Fruit fly (Drosophila melanogaster): ENCODE data around the gene nan.

nan gene

DNA sequence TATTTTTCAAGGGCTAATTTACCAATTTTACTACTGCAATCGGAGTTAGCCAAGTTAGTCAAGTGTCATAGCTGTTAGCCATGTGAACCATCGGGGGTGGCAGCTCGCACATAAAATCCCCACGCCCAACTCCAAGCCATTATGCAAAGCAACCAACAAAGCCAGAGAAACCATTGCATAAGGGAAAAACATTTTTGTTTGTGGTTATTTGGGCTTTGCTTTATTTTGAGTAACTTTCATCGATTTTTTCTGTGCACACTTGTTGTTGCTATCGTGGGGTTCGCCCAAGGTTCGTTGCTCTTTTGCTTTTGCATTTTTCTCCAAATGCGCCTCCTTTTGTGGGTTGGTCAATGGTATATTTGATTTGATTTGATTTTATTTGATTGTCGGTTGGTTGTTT, 8.8 kb upstream of the nan start:
- TF ChIP-seq Hr96 (GFP tag; optimal IDR thresholded peaks at IDR 0.05) (no peak), Mnt (GFP tag; optimal IDR thresholded peaks at IDR 0.05) (no peak), CG7101 (tag; optimal IDR thresholded peaks at IDR 0.05) (no peak), Crg-1 (GFP tag; optimal IDR thresholded peaks at IDR 0.05) (no peak), CG12768 (GFP tag; optimal IDR thresholded peaks at IDR 0.05) (no peak), Clk (GFP tag; optimal IDR thresholded peaks at IDR 0.05) (no peak), CG5204 (GFP tag; optimal IDR thresholded peaks at IDR 0.05) (no peak), pad (GFP tag; optimal IDR thresholded peaks at IDR 0.05) (no peak)

DNA sequence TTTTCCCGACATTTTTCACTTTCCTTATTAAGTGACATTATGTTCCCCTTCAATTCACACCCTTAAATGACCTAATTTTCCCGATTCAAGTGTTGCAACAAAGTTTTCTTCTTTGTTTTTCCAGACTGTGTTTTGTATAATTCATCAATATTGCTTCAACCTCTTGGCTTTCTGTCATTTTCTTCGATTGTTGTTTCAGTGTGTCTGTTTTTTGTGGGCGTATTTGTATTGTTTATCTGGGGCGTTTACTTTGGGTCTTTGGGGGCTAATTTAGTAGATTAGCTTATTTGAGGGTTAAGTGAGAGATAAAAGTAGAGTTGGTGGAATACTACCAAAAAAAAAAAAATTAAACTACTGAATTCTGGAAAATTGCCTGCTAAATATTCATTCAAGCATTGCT, 6.3 kb upstream of the nan start:
- TF ChIP-seq CG12768 (GFP tag; optimal IDR thresholded peaks at IDR 0.05), result no peak
- no peak for TF ChIP-seq cnc (optimal IDR thresholded peaks at IDR 0.05)
- TF ChIP-seq cic (GFP tag; optimal IDR thresholded peaks at IDR 0.05), result no peak
- TF ChIP-seq Clk (GFP tag; optimal IDR thresholded peaks at IDR 0.05), result no peak
- no peak for TF ChIP-seq bab1 (GFP tag; optimal IDR thresholded peaks at IDR 0.05)
- TF ChIP-seq kay (GFP tag; ENCODE audit: borderline replicate concordance), result no peak
- no peak for TF ChIP-seq CG7101 (tag; optimal IDR thresholded peaks at IDR 0.05)
- TF ChIP-seq CG33017 (tag; optimal IDR thresholded peaks at IDR 0.05), result no peak
- TF ChIP-seq CG11617 (GFP tag; optimal IDR thresholded peaks at IDR 0.05), result no peak
- no peak for TF ChIP-seq Mnt (GFP tag; optimal IDR thresholded peaks at IDR 0.05)
- no peak for TF ChIP-seq CG1620 (GFP tag; optimal IDR thresholded peaks at IDR 0.05)
- no peak for TF ChIP-seq CG14711 (tag; optimal IDR thresholded peaks at IDR 0.05)
- no peak for TF ChIP-seq toe (GFP tag; optimal IDR thresholded peaks at IDR 0.05)
- TF ChIP-seq pad (GFP tag; optimal IDR thresholded peaks at IDR 0.05), result no peak
- TF ChIP-seq ovo (GFP tag; optimal IDR thresholded peaks at IDR 0.05), result no peak
- no peak for TF ChIP-seq CG7045 (GFP tag; optimal IDR thresholded peaks at IDR 0.05)
- no peak for TF ChIP-seq CG5204 (GFP tag; optimal IDR thresholded peaks at IDR 0.05)
- no peak for TF ChIP-seq Crg-1 (GFP tag; optimal IDR thresholded peaks at IDR 0.05)
- no peak for TF ChIP-seq Hr96 (GFP tag; optimal IDR thresholded peaks at IDR 0.05)
- TF ChIP-seq tj (GFP tag; optimal IDR thresholded peaks at IDR 0.05), result no peak

DNA sequence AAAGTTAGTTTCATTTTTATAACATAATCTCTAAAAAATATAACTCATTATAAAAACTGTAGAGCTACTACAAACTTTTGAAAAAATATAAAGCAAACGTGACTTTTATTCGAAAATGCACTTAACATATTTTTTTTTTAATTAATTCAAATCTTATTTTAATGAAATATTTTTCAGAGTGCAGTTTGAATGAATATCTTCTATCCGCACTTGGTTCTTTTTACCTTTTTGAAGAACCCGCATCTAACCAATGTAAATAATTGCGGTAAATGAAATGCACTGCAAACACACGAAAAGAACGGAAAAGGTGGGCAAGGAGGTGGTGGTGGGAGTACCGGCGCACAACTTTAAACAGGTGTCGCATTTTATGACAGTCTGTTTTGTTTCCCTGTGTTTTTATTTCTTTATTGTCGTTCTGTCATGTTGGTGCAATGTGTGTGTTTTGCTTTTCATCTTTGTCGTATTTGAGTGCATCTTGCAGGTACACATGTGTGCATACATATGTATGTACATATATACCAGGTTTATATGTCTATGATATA, 4.6 kb upstream of the nan start:
- TF ChIP-seq CG7045 (GFP tag; optimal IDR thresholded peaks at IDR 0.05) (peak; percentile 17), tj (GFP tag; optimal IDR thresholded peaks at IDR 0.05) (no peak), CG12768 (GFP tag; optimal IDR thresholded peaks at IDR 0.05) (peak; percentile 0), kay (GFP tag; ENCODE audit: borderline replicate concordance) (peak; percentile 63)

DNA sequence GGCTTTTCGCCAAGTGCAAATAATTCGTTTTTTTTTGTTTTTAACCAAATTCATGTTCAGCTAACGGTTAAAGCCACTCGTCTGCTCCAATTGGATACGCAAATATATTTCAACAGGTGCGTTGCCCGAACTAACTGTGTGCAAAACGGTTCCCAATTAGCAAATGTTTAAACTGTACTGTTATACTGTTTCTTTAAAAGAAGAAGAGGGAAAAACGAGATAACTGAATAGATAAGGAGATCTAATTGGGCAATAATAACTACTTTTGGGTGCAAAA, 2.0 kb upstream of the nan start:
- no peak for TF ChIP-seq CG11617 (GFP tag; optimal IDR thresholded peaks at IDR 0.05)
- TF ChIP-seq Hr96 (GFP tag; optimal IDR thresholded peaks at IDR 0.05), result no peak
- no peak for TF ChIP-seq Crg-1 (GFP tag; optimal IDR thresholded peaks at IDR 0.05)
- TF ChIP-seq toe (GFP tag; optimal IDR thresholded peaks at IDR 0.05), result no peak
- no peak for TF ChIP-seq CG7101 (tag; optimal IDR thresholded peaks at IDR 0.05)
- no peak for TF ChIP-seq CG5204 (GFP tag; optimal IDR thresholded peaks at IDR 0.05)

DNA sequence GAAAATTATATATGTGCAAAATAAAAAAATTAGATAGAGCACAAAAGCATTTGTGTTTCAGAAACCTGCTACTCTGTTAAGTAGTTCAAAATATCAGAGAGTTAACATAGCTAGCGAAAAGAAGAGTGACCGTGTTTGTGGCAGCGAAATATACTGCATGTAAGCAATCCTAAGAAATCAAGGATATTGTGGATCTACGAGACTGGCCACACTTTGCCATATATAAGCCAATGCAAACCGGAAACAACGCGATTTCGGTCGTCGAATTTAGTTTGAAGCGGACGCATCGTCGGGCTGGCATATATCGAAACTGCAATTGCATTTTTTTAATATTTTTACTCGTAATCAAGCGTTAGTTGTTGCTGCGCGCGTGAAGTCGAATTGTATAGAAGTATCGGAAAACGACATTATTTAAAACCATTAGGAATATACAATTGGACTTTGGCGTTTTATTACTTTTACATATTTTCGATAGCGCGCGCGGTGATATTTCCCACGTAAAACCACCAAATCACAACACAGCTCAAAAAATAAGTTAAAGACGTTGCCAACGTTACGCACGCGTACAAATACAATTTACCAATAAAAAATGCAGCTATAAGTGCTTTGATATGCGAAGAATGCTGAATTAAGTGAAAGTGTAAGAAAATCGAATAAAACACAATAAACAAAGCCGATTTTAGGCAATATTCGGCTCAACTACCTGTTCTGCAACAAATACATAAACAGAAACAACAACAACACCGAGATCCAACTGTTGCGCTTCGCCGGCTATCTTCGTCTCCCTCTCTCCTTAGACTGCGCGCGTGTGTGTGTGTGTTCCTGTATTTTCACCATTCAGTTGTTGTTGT, 1.4 kb upstream of the nan start, which contains the start of gene nuf:
Gene nuf (plus strand): TSS at position 246 of the 851 bp plus-strand sequence.
- TF ChIP-seq CG12768 (GFP tag; optimal IDR thresholded peaks at IDR 0.05) (no peak), cic (GFP tag; optimal IDR thresholded peaks at IDR 0.05) (no peak), Hr96 (GFP tag; optimal IDR thresholded peaks at IDR 0.05) (peak; percentile 11), cnc (optimal IDR thresholded peaks at IDR 0.05) (no peak), tj (GFP tag; optimal IDR thresholded peaks at IDR 0.05) (peak; percentile 50), pad (GFP tag; optimal IDR thresholded peaks at IDR 0.05) (no peak), Mnt (GFP tag; optimal IDR thresholded peaks at IDR 0.05) (peak; percentile 19), toe (GFP tag; optimal IDR thresholded peaks at IDR 0.05) (peak; percentile 32), CG14711 (tag; optimal IDR thresholded peaks at IDR 0.05) (no peak), Clk (GFP tag; optimal IDR thresholded peaks at IDR 0.05) (no peak), CG5204 (GFP tag; optimal IDR thresholded peaks at IDR 0.05) (no peak), bab1 (GFP tag; optimal IDR thresholded peaks at IDR 0.05) (peak; percentile 76), CG7045 (GFP tag; optimal IDR thresholded peaks at IDR 0.05) (no peak), CG33017 (tag; optimal IDR thresholded peaks at IDR 0.05) (peak; percentile 25), CG11617 (GFP tag; optimal IDR thresholded peaks at IDR 0.05) (peak; percentile 56), CG7101 (tag; optimal IDR thresholded peaks at IDR 0.05) (peak; percentile 33), kay (GFP tag; ENCODE audit: borderline replicate concordance) (no peak), CG1620 (GFP tag; optimal IDR thresholded peaks at IDR 0.05) (no peak), Crg-1 (GFP tag; optimal IDR thresholded peaks at IDR 0.05) (no peak), ovo (GFP tag; optimal IDR thresholded peaks at IDR 0.05) (peak; percentile 62)

DNA sequence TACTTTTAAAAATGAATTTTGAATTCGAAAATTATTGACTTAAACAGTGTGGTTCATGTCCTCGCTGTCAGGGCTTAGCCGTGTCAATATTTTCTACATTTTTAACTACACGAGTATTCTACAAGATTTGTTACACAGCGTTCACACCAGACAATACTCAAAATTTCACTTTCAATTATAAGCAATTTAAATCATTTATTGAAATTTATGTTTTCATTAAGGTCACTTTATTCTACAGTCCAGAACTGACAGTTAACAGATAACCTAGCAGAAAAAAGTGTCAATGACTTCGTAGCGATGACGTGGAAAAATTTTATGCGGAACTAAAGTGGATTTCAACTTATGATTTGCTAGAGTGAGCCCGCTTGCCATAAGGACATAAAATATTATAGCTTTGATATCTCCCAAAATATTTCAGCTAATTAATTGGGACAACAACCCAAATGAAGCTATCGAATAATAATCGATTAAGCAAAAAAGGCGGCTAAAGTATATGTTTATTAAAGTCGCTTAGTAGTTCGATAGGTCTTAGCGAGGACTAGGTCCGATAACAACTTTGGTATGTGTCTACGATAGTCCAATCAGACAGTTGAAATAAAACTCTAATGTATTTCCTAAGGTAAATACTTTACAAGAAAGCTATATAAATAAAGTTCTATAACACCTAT, 643 bp upstream of the nan start:
- TF ChIP-seq CG5204 (GFP tag; optimal IDR thresholded peaks at IDR 0.05), result peak; percentile 3
- no peak for TF ChIP-seq CG7101 (tag; optimal IDR thresholded peaks at IDR 0.05)
- TF ChIP-seq tj (GFP tag; optimal IDR thresholded peaks at IDR 0.05), result no peak
